Worm (Caenorhabditis elegans) whole organism, midembryonic: Measurements from ENCODE around the gene ptr-3.

Experiments used
- T22C8.4 ChIP-seq: fragments of 200-800 bp; sonication (Bioruptor generic); IDR thresholded peaks from 2 replicates; pipeline ENCODE4 v1.3.6; 2022; ENCODE audit warnings: missing genetic modification characterization, missing compliant biosample characterization
- cog-1 ChIP-seq: sonication (generic microtip); optimal IDR thresholded peaks from 2 replicates; lab custom pipeline; 2016; ENCODE audit warnings: missing genetic modification characterization, missing compliant biosample characterization
- flt-1 ChIP-seq: fragments of 200-800 bp; sonication (Bioruptor generic); IDR thresholded peaks from 2 replicates; pipeline ENCODE4 v1.3.6; 2022; ENCODE audit warnings: missing genetic modification characterization, missing compliant biosample characterization
- klf-2 ChIP-seq: fragments of 200-800 bp; sonication (Bioruptor generic); conservative IDR thresholded peaks from 2 replicates; pipeline ENCODE4 v1.3.6; 2022; ENCODE audit warnings: missing genetic modification reagents, missing genetic modification characterization, missing compliant biosample characterization
- med-1 ChIP-seq: sonication (generic microtip); optimal IDR thresholded peaks from 2 replicates; lab custom pipeline; 2017; ENCODE audit warnings: missing genetic modification characterization, mild to moderate bottlenecking, missing compliant biosample characterization, antibody characterized with exemption, missing genetic modification reagents; ENCODE audit not compliant: insufficient read depth
- ref-1 ChIP-seq: fragments of 200-800 bp; sonication (Bioruptor generic); conservative IDR thresholded peaks from 2 replicates; pipeline ENCODE4 v1.3.6; 2022; ENCODE audit warnings: missing genetic modification reagents, missing genetic modification characterization, missing compliant biosample characterization
- tab-1 ChIP-seq: fragments of 200-800 bp; sonication (Bioruptor generic); IDR thresholded peaks from 2 replicates; pipeline ENCODE4 v1.3.6; 2022; ENCODE audit warnings: missing genetic modification characterization, missing compliant biosample characterization
- ztf-23 ChIP-seq: fragments of 200-800 bp; sonication (Bioruptor generic); IDR thresholded peaks from 2 replicates; pipeline ENCODE4 v1.3.6; 2022; ENCODE audit warnings: missing genetic modification reagents, missing genetic modification characterization, missing compliant biosample characterization
- ztf-29 ChIP-seq: fragments of 200-800 bp; sonication (Bioruptor generic); IDR thresholded peaks from 2 replicates; pipeline ENCODE4 v1.3.6; 2022; ENCODE audit warnings: missing genetic modification reagents, missing genetic modification characterization, missing compliant biosample characterization

DNA sequence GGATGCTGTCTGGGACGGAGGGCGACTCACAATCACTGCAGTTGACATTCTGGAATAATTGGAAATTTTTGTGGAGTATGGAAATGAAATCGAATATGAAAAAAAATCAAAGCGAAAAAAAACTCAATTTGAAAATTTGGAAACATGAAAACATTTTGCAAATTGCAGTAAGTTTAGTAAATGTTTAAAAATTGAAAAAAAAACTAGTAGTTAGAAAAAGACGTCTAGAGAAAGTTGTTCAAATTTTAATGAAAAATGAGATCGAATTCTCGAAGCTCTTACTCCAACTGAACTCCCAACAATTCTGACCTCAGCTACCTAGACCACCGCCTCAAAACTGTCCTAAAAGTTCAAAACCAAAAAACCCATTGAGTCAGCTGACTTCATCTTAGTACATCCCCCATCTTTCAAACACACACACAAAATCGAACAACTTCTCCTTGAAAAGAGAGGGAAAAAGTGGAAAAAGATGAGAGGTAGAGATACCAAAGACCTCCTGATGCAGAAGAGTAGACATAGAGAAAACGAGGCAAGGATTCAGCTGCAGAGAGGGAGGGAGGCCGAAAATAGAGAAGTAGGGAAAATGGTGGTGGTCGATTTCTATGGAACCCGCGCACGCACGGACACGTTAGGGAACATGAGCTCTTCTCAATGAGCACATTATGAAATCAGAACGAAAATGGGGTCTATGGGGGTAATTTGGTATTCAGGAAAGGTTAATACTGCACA, 44.1 kb downstream of the ptr-3 start, which contains the start of gene K01A2.10:
- TF ChIP-seq klf-2 (GFP tag; lab: Robert Waterston, UW) (no peak), tab-1 (GFP tag; lab: Robert Waterston, UW) (no peak), cog-1 (tag; lab: Kevin White, UChicago) (no peak), ref-1 (GFP tag; lab: Robert Waterston, UW) (no peak), flt-1 (GFP tag; lab: Robert Waterston, UW) (no peak), ztf-29 (no peak), ztf-23 (GFP tag; lab: Robert Waterston, UW) (no peak), med-1 (GFP tag; lab: Kevin White, UChicago) (no peak), T22C8.4 (GFP tag; lab: Robert Waterston, UW) (no peak)
